Fruit fly (Drosophila melanogaster): ENCODE measurements around the gene PNUTS.
A peak's percentile ranks its signal among the peaks of the same experiment; 100 is the strongest.

PNUTS gene

dm6 chr2L:865851-866250, 4.4 kb upstream of the PNUTS start (continued):
- TF ChIP-seq fd96Cb (tag; optimal IDR thresholded peaks at IDR 0.05), result peak; percentile 95
- TF ChIP-seq az2 (GFP tag; optimal IDR thresholded peaks at IDR 0.05), result peak; percentile 96
- TF ChIP-seq Side (GFP tag; optimal IDR thresholded peaks at IDR 0.05), result peak; percentile 97
- TF ChIP-seq CG14050 (GFP tag; IDR thresholded peaks at IDR 0.05), result peak; percentile 96
- peak; percentile 65 for TF ChIP-seq CkIIα-i1 (GFP tag; IDR thresholded peaks at IDR 0.05)
- TF ChIP-seq CG3407 (GFP tag; optimal IDR thresholded peaks at IDR 0.05), result peak; percentile 95
- TF ChIP-seq p53 (GFP tag; optimal IDR thresholded peaks at IDR 0.05), result peak; percentile 68
- TF ChIP-seq bowl (GFP tag; IDR thresholded peaks at IDR 0.05), result peak; percentile 92
- TF ChIP-seq vvl (GFP tag; IDR thresholded peaks at IDR 0.05), result peak; percentile 98
- peak; percentile 97 for TF ChIP-seq CG14014 (GFP tag; IDR thresholded peaks at IDR 0.05)
- peak; percentile 97 to 98 for TF ChIP-seq dpn (GFP tag; optimal IDR thresholded peaks at IDR 0.05)
- peak; percentile 95 for TF ChIP-seq CG7372 (GFP tag; IDR thresholded peaks at IDR 0.05)
- TF ChIP-seq dati (GFP tag; IDR thresholded peaks at IDR 0.05), result peak; percentile 94
- TF ChIP-seq Hsf (GFP tag; optimal IDR thresholded peaks at IDR 0.05), result peak; percentile 96
- peak; percentile 78 for TF ChIP-seq CG15073 (GFP tag; optimal IDR thresholded peaks at IDR 0.05)
- TF ChIP-seq repo (GFP tag; optimal IDR thresholded peaks at IDR 0.05), result peak; percentile 95
- TF ChIP-seq jumu (GFP tag; optimal IDR thresholded peaks at IDR 0.05), result peak; percentile 95
- TF ChIP-seq NC2α (GFP tag; optimal IDR thresholded peaks at IDR 0.05), result peak; percentile 86
- TF ChIP-seq Sry-δ (GFP tag; optimal IDR thresholded peaks at IDR 0.05), result peak; percentile 70
- TF ChIP-seq CG18619 (GFP tag; optimal IDR thresholded peaks at IDR 0.05), result peak; percentile 96
- TF ChIP-seq CG18764 (GFP tag; optimal IDR thresholded peaks at IDR 0.05), result peak; percentile 87
- TF ChIP-seq CG7357 (GFP tag; IDR thresholded peaks at IDR 0.05), result peak; percentile 88
- peak; percentile 11 for TF ChIP-seq Dp (GFP tag; optimal IDR thresholded peaks at IDR 0.05)
- TF ChIP-seq exex (tag; optimal IDR thresholded peaks at IDR 0.05), result peak; percentile 63
- peak; percentile 96 for TF ChIP-seq H15 (GFP tag; IDR thresholded peaks at IDR 0.05)
- TF ChIP-seq HmgZ (tag; optimal IDR thresholded peaks at IDR 0.05), result peak; percentile 97
- peak; percentile 87 for TF ChIP-seq Usf (GFP tag; optimal IDR thresholded peaks at IDR 0.05)
- peak; percentile 90 for TF ChIP-seq CG12299 (tag; optimal IDR thresholded peaks at IDR 0.05)
- peak; percentile 95 for TF ChIP-seq pum (GFP tag; optimal IDR thresholded peaks at IDR 0.05)
- TF ChIP-seq gfzf (GFP tag; optimal IDR thresholded peaks at IDR 0.05), result peak; percentile 15
- TF ChIP-seq fd64A (GFP tag; optimal IDR thresholded peaks at IDR 0.05), result peak; percentile 91
- peak; percentile 97 for TF ChIP-seq sob (GFP tag; IDR thresholded peaks at IDR 0.05)
- peak; percentile 73 for TF ChIP-seq Doc2 (GFP tag; IDR thresholded peaks at IDR 0.05)
- peak; percentile 100 for TF ChIP-seq sd (tag; optimal IDR thresholded peaks at IDR 0.05)
- peak; percentile 95 for TF ChIP-seq sens-2 (GFP tag; IDR thresholded peaks at IDR 0.05)
- TF ChIP-seq CG17359 (tag; optimal IDR thresholded peaks at IDR 0.05), result peak; percentile 98
- TF ChIP-seq odd (GFP tag; optimal IDR thresholded peaks at IDR 0.05), result peak; percentile 93
- TF ChIP-seq CG4707 (GFP tag; optimal IDR thresholded peaks at IDR 0.05), result peak; percentile 93
- peak; percentile 90 for TF ChIP-seq klu (GFP tag; IDR thresholded peaks at IDR 0.05)
- TF ChIP-seq wdn (GFP tag; IDR thresholded peaks at IDR 0.05), result peak; percentile 93
- TF ChIP-seq ase (GFP tag; IDR thresholded peaks at IDR 0.05), result peak; percentile 96
- TF ChIP-seq salm (tag; optimal IDR thresholded peaks at IDR 0.05), result peak; percentile 93
- peak; percentile 88 for TF ChIP-seq kay (GFP tag; optimal IDR thresholded peaks at IDR 0.05)
- TF ChIP-seq HLH3B (GFP tag; IDR thresholded peaks at IDR 0.05), result peak; percentile 95
- peak; percentile 96 for TF ChIP-seq stc (GFP tag; IDR thresholded peaks at IDR 0.05)
- peak; percentile 85 for TF ChIP-seq CG15514 (GFP tag; optimal IDR thresholded peaks at IDR 0.05)
- TF ChIP-seq CG6272 (GFP tag; IDR thresholded peaks at IDR 0.05), result peak; percentile 92
- peak; percentile 96 for TF ChIP-seq NC2β (GFP tag; optimal IDR thresholded peaks at IDR 0.05)
- peak; percentile 94 for TF ChIP-seq dmrt11E (tag; optimal IDR thresholded peaks at IDR 0.05)
- peak; percentile 94 for TF ChIP-seq CG12942 (GFP tag; optimal IDR thresholded peaks at IDR 0.05)
- TF ChIP-seq CG1233 (GFP tag; optimal IDR thresholded peaks at IDR 0.05), result peak; percentile 96
- TF ChIP-seq luna (GFP tag; optimal IDR thresholded peaks at IDR 0.05), result peak; percentile 83

All from whole organism, embryonic.